Worm (Caenorhabditis elegans) whole organism, L2 larva: ENCODE results near the gene ins-13.

Experiments
- nhr-237 ChIP-seq: fragments of 150-350 bp; optimal IDR thresholded peaks from 2 replicates; lab custom pipeline; 2014; ENCODE audit warnings: missing biosample characterization, missing genetic modification characterization
- ztf-11 ChIP-seq: sonication (generic microtip); optimal IDR thresholded peaks from 2 replicates; lab custom pipeline; 2017; ENCODE audit warnings: missing biosample characterization, missing genetic modification characterization

DNA sequence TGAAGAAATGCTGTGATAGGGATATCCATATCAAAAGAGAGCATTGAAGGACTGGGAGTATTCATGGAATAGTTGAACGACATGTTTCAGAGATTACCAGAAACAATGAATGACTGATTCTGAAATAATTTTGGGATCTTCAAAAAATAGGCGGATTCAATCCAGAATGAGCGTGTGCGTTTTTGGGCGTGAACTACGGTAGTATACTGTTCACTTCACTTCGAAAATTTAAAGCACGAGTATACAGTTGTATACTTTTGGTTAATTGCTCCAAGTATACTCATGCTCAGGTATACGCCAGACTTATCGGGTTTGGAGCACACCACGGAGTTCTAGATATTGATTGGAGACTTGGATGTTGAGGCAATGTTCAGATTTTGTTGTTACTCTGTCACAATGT is 19.4 kb downstream of the ins-13 start, which contains the start of gene tbx-35:
- TF ChIP-seq nhr-237 (tag; lab: Kevin White, UChicago): no peak
- no peak for TF ChIP-seq ztf-11
